Worm (Caenorhabditis elegans) whole organism, early embryonic: ENCODE results near the gene T04A6.1.

Experiments used
- B0310.2 ChIP-seq: sonication (generic microtip); optimal IDR thresholded peaks from 2 replicates; lab custom pipeline; 2016; ENCODE audit warnings: mild to moderate bottlenecking, missing genetic modification characterization, missing compliant biosample characterization
- F13C5.2 ChIP-seq: sonication (generic microtip); optimal IDR thresholded peaks from 2 replicates; lab custom pipeline; 2017; ENCODE audit warnings: mild to moderate bottlenecking, missing genetic modification characterization, inconsistent platforms, missing compliant biosample characterization
- aly-1 ChIP-seq: sonication (generic microtip); optimal IDR thresholded peaks from 2 replicates; lab custom pipeline; 2016; ENCODE audit warnings: missing genetic modification characterization, missing compliant biosample characterization
- ama-1 ChIP-seq: fragments of 150-350 bp; optimal IDR thresholded peaks from 2 replicates; lab custom pipeline; 2014
- ceh-13 ChIP-seq: fragments of 200-800 bp; sonication (Bioruptor generic); optimal IDR thresholded peaks from 2 replicates; lab custom pipeline; 2018; ENCODE audit warnings: mild to moderate bottlenecking, missing genetic modification characterization, missing compliant biosample characterization
- ceh-36 ChIP-seq: sonication (generic microtip); optimal IDR thresholded peaks from 2 replicates; lab custom pipeline; 2016; ENCODE audit warnings: missing genetic modification characterization, inconsistent platforms, missing compliant biosample characterization
- ets-7 ChIP-seq: sonication (generic microtip); optimal IDR thresholded peaks from 2 replicates; lab custom pipeline; 2016; ENCODE audit warnings: missing genotype, missing genetic modification characterization, missing compliant biosample characterization
- flt-1 ChIP-seq: fragments of 200-800 bp; sonication (Bioruptor generic); IDR thresholded peaks from 2 replicates; pipeline ENCODE4 v1.3.6; 2022; ENCODE audit warnings: missing genetic modification characterization, missing compliant biosample characterization
- hmbx-1 ChIP-seq: sonication (generic microtip); optimal IDR thresholded peaks from 2 replicates; lab custom pipeline; 2016; ENCODE audit warnings: mild to moderate bottlenecking, missing genetic modification characterization, missing compliant biosample characterization
- hmg-4 ChIP-seq: fragments of 200-800 bp; sonication (Bioruptor generic); optimal IDR thresholded peaks from 2 replicates; lab custom pipeline; 2018; ENCODE audit warnings: mild to moderate bottlenecking, missing genetic modification characterization, missing compliant biosample characterization
- hnd-1 ChIP-seq: sonication (generic microtip); optimal IDR thresholded peaks from 2 replicates; lab custom pipeline; 2016; ENCODE audit warnings: missing genetic modification characterization, missing compliant biosample characterization
- pes-1 ChIP-seq: fragments of 200-800 bp; sonication (Bioruptor generic); IDR thresholded peaks from 2 replicates; pipeline ENCODE4 v1.3.6; 2022; ENCODE audit warnings: missing genetic modification reagents, missing genetic modification characterization, missing compliant biosample characterization
- scrt-1 ChIP-seq: fragments of 200-800 bp; sonication (Bioruptor generic); IDR thresholded peaks from 2 replicates; pipeline ENCODE4 v1.3.6; 2022; ENCODE audit warnings: missing genetic modification characterization, missing compliant biosample characterization
- sea-1 ChIP-seq: fragments of 200-800 bp; sonication (Bioruptor generic); conservative IDR thresholded peaks from 2 replicates; pipeline ENCODE4 v1.3.6; 2022; ENCODE audit warnings: missing genetic modification characterization, missing compliant biosample characterization
- tbx-11 ChIP-seq: fragments of 200-800 bp; sonication (Bioruptor generic); IDR thresholded peaks from 2 replicates; pipeline ENCODE4 v1.3.6; 2022; ENCODE audit warnings: missing genetic modification characterization, missing compliant biosample characterization
- tbx-37 ChIP-seq: fragments of 200-800 bp; sonication (Bioruptor generic); conservative IDR thresholded peaks from 2 replicates; pipeline ENCODE4 v1.3.6; 2022; ENCODE audit warnings: missing genetic modification reagents, missing genetic modification characterization, missing compliant biosample characterization
- tra-4 ChIP-seq: sonication (generic microtip); optimal IDR thresholded peaks from 2 replicates; lab custom pipeline; 2017; ENCODE audit warnings: missing genetic modification characterization, missing compliant biosample characterization

T04A6.1 gene

DNA sequence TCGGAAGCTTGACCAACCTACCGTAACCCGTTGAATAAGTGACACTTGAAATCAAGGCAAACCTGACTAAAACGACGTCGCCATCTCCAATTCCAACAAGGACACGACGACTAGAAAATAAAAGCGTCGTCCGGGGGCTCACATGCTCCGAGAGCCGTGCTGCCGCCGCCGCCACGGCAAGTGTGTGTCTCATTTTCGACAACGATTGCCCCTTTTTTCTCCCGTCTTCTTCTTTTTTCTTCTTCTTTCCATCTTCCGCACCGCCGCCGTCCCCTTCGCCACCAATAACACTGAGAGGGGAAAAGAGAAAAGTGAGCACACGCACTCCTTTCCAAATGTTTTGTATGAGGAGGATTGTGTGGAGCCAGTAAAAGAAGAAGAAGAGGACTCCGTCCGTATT, 44.8 kb downstream of the T04A6.1 start:
- no peak for TF ChIP-seq F13C5.2 (tag; lab: Kevin White, UChicago)
- no peak for TF ChIP-seq hmg-4 (GFP tag; lab: Kevin White, UChicago)
- TF ChIP-seq tbx-37: no peak
- TF ChIP-seq B0310.2 (tag; lab: Kevin White, UChicago): no peak
- no peak for TF ChIP-seq hmbx-1 (tag; lab: Kevin White, UChicago)
- TF ChIP-seq ceh-13: no peak
- TF ChIP-seq ets-7 (tag; lab: Kevin White, UChicago): no peak
- no peak for TF ChIP-seq ama-1
- no peak for TF ChIP-seq hnd-1 (tag; lab: Kevin White, UChicago)
- TF ChIP-seq tra-4 (tag; lab: Kevin White, UChicago): no peak

DNA sequence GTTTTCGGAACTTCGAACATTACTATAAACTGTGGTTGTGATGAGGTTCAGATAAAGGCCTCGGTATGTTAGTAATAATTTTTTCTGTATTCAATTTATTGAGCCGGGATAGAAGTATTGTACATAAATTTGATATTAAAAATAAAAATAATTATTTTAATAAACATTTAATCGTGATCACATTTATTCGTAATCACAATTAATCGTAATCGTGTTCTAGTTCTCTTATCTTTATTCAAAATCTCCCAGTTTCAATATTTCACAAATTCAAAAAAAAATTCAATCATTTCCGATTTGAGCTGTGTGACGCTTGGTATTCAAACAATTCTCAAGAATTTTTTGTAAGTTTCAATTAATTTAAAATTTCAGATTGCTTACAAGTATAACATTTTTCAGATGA, 45.6 kb downstream of the T04A6.1 start, which contains the start of gene lido-18:
Gene lido-18 (plus strand): TSS at position 301 of the 400 bp plus-strand sequence.
- TF ChIP-seq ceh-13 (no peak), ama-1 (no peak), tbx-11 (GFP tag; lab: Robert Waterston, UW) (no peak), flt-1 (GFP tag; lab: Robert Waterston, UW) (no peak), tra-4 (tag; lab: Kevin White, UChicago) (no peak), pes-1 (GFP tag; lab: Robert Waterston, UW) (no peak), tbx-37 (no peak), hnd-1 (tag; lab: Kevin White, UChicago) (no peak), aly-1 (no peak), ceh-36 (no peak), hmbx-1 (tag; lab: Kevin White, UChicago) (no peak), ets-7 (tag; lab: Kevin White, UChicago) (no peak), sea-1 (GFP tag; lab: Robert Waterston, UW) (no peak), F13C5.2 (tag; lab: Kevin White, UChicago) (no peak), hmg-4 (GFP tag; lab: Kevin White, UChicago) (no peak), scrt-1 (GFP tag; lab: Robert Waterston, UW) (no peak), B0310.2 (tag; lab: Kevin White, UChicago) (no peak)

DNA sequence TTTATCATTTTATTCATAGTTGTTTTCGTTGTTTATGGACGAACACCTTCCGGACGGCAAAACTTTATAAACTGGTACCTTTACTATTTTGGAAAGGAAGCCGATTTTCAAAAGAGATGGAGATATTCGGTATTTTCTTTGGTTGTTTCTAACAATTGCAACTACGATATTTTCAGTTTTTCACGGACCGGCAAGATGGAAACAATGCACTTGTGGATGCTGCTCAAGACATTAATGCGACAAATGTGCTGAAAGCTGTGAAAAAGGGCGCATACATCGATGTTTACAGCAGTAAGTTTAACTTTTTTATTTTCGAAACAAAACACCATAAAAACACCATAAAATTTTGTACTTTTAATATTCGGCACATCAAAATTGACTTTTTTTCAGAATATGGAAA, 49.6 kb downstream of the T04A6.1 start:
- TF ChIP-seq aly-1: no peak
- TF ChIP-seq sea-1 (GFP tag; lab: Robert Waterston, UW): no peak
- no peak for TF ChIP-seq B0310.2 (tag; lab: Kevin White, UChicago)
- no peak for TF ChIP-seq pes-1 (GFP tag; lab: Robert Waterston, UW)
- no peak for TF ChIP-seq scrt-1 (GFP tag; lab: Robert Waterston, UW)
- no peak for TF ChIP-seq F13C5.2 (tag; lab: Kevin White, UChicago)
- no peak for TF ChIP-seq hmg-4 (GFP tag; lab: Kevin White, UChicago)
- no peak for TF ChIP-seq ceh-36
- no peak for TF ChIP-seq ets-7 (tag; lab: Kevin White, UChicago)
